Worm (Caenorhabditis elegans) whole organism, midembryonic: Measurements from ENCODE around the gene ril-1.

Experiments used
- flt-1 ChIP-seq: fragments of 200-800 bp; sonication (Bioruptor generic); IDR thresholded peaks from 2 replicates; pipeline ENCODE4 v1.3.6; 2022; ENCODE audit warnings: missing genetic modification characterization, missing compliant biosample characterization
- med-1 ChIP-seq: sonication (generic microtip); optimal IDR thresholded peaks from 2 replicates; lab custom pipeline; 2017; ENCODE audit warnings: missing genetic modification characterization, mild to moderate bottlenecking, missing compliant biosample characterization, antibody characterized with exemption, missing genetic modification reagents; ENCODE audit not compliant: insufficient read depth
- tab-1 ChIP-seq: fragments of 200-800 bp; sonication (Bioruptor generic); IDR thresholded peaks from 2 replicates; pipeline ENCODE4 v1.3.6; 2022; ENCODE audit warnings: missing genetic modification characterization, missing compliant biosample characterization

DNA sequence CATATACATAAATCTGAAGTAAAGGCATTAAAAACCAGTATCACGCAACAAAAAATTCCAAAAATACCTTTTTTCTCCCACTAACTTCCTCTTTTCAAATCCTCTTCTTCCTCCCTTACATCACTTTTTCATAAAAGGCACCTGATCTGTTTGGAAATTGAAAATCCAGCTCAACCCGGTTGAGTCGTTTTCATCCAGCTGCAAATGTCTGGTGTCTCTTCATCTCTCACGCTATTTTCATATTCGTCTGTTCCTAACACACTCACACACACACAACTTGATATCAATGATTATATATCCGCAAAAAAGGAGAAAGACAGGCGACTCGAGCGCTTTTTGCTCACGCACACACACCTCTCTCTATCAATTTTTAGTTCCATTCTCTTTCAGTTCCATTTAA lies 8.4 kb upstream of the ril-1 start:
- TF ChIP-seq tab-1 (no peak), med-1 (no peak), flt-1 (GFP tag; lab: Robert Waterston, UW) (no peak)
